Worm (Caenorhabditis elegans): ENCODE results near the gene abu-13.
A peak's percentile ranks its signal among the peaks of the same experiment; 100 is the strongest.

The abu-13 gene

ce11 chrIII:6969781-6970342 is 24.2 kb upstream of the abu-13 start (continued):
- TF ChIP-seq cey-2 (tag; optimal IDR thresholded peaks at IDR 0.05; ENCODE audit: borderline replicate concordance, insufficient read depth) (no peak), Y75B8A.6 (GFP tag; IDR thresholded peaks at IDR 0.05) (0 out of 2 replicates have a peak, but pooled peaks have one; percentile 24), lin-15B (tag; optimal IDR thresholded peaks at IDR 0.05) (no peak), madf-9 (GFP tag; conservative IDR thresholded peaks at IDR 0.05) (no peak), lir-3 (tag; optimal IDR thresholded peaks at IDR 0.05) (no peak), mdt-29 (GFP tag; IDR thresholded peaks at IDR 0.05) (no peak), ztf-11 (tag; optimal IDR thresholded peaks at IDR 0.05) (no peak), D1046.2 (GFP tag; IDR thresholded peaks at IDR 0.05) (no peak), mes-2 (tag; optimal IDR thresholded peaks at IDR 0.05; ENCODE audit: poor library complexity, severe bottlenecking) (peak; percentile 37), F44E2.7 (GFP tag; IDR thresholded peaks at IDR 0.05) (no peak), zfp-3 (GFP tag; conservative IDR thresholded peaks at IDR 0.05) (peak; percentile 34; the same call in 1 of the 2 replicates), nhr-102 (tag; optimal IDR thresholded peaks at IDR 0.05) (no peak), mdl-1 (tag; optimal IDR thresholded peaks at IDR 0.05) (no peak), madf-5 (GFP tag; IDR thresholded peaks at IDR 0.05) (no peak; a peak in 1 of 4 replicates), daf-16 (GFP tag; optimal IDR thresholded peaks at IDR 0.05) (no peak), daf-16 (tag; optimal IDR thresholded peaks at IDR 0.05) (peak; percentile 14), egl-43 (GFP tag; IDR thresholded peaks at IDR 0.05) (no peak), daf-19 (GFP tag; conservative IDR thresholded peaks at IDR 0.05) (no peak), ama-1 (optimal IDR thresholded peaks at IDR 0.05) (no peak), egl-27 (tag; optimal IDR thresholded peaks at IDR 0.05) (no peak), T20F7.1 (GFP tag; optimal IDR thresholded peaks at IDR 0.05) (peak; percentile 32), dmd-9 (GFP tag; IDR thresholded peaks at IDR 0.05) (no peak), hlh-30 (tag; optimal IDR thresholded peaks at IDR 0.05; ENCODE audit: insufficient read depth) (no peak), ceh-32 (tag; optimal IDR thresholded peaks at IDR 0.05; ENCODE audit: poor library complexity) (no peak), nhr-28 (tag; optimal IDR thresholded peaks at IDR 0.05) (no peak), ceh-44 (GFP tag; IDR thresholded peaks at IDR 0.05) (no peak), duxl-1 (tag; optimal IDR thresholded peaks at IDR 0.05; ENCODE audit: poor library complexity) (no peak), mxl-3 (GFP tag; optimal IDR thresholded peaks at IDR 0.05) (no peak), ceh-82 (tag; optimal IDR thresholded peaks at IDR 0.05) (no peak), nhr-77 (tag; optimal IDR thresholded peaks at IDR 0.05) (no peak), ceh-20 (GFP tag; IDR thresholded peaks at IDR 0.05) (no peak), lin-39 (tag; optimal IDR thresholded peaks at IDR 0.05) (no peak), pha-4 (GFP tag; IDR thresholded peaks at IDR 0.05) (peak; percentile 59; the same call in 1 of the 2 replicates), pha-4 (tag; optimal IDR thresholded peaks at IDR 0.05) (no peak), daf-8 (GFP tag; IDR thresholded peaks at IDR 0.05) (no peak), nhr-6 (tag; optimal IDR thresholded peaks at IDR 0.05) (no peak), F10B5.3 (tag; optimal IDR thresholded peaks at IDR 0.05) (no peak), nhr-41 (GFP tag; IDR thresholded peaks at IDR 0.05) (no peak), pqm-1 (tag; optimal IDR thresholded peaks at IDR 0.05) (no peak), zip-11 (GFP tag; IDR thresholded peaks at IDR 0.05) (no peak), arid-1 (GFP tag; conservative IDR thresholded peaks at IDR 0.05) (peak; percentile 76), T26A8.4 (GFP tag; IDR thresholded peaks at IDR 0.05) (peak; percentile 52; the same call in 1 of the 2 replicates), mxl-2 (GFP tag; conservative IDR thresholded peaks at IDR 0.05) (no peak), Y48G9A.11 (GFP tag; IDR thresholded peaks at IDR 0.05) (peak; percentile 84), ces-1 (GFP tag; optimal IDR thresholded peaks at IDR 0.05) (no peak), spr-3 (GFP tag; optimal IDR thresholded peaks at IDR 0.05) (no peak), nhr-48 (tag; optimal IDR thresholded peaks at IDR 0.05) (peak; percentile 18), aly-2 (tag; optimal IDR thresholded peaks at IDR 0.05) (no peak), php-3 (GFP tag; IDR thresholded peaks at IDR 0.05) (no peak), nhr-76 (tag; optimal IDR thresholded peaks at IDR 0.05) (no peak), lin-13 (GFP tag; optimal IDR thresholded peaks at IDR 0.05) (peak; percentile 17)

Measured in whole organism, L4 larva.